Worm (Caenorhabditis elegans) whole organism, L3 larva: ENCODE measurements around the gene C12D5.4.

Experiments used
- R02D3.7 ChIP-seq: fragments of 150-350 bp; optimal IDR thresholded peaks from 2 replicates; lab custom pipeline; 2014; ENCODE audit warnings: missing biosample characterization, missing genetic modification characterization
- aly-2 ChIP-seq: fragments of 150-350 bp; optimal IDR thresholded peaks from 2 replicates; lab custom pipeline; 2014; ENCODE audit warnings: missing biosample characterization, missing genetic modification characterization
- ama-1 ChIP-seq: fragments of 150-350 bp; optimal IDR thresholded peaks from 2 replicates; lab custom pipeline; 2018
- ceh-16 ChIP-seq: sonication (generic microtip); optimal IDR thresholded peaks from 2 replicates; lab custom pipeline; 2017; ENCODE audit warnings: missing biosample characterization, missing genetic modification characterization
- ceh-28 ChIP-seq: fragments of 150-350 bp; optimal IDR thresholded peaks from 2 replicates; lab custom pipeline; 2014; ENCODE audit warnings: missing biosample characterization, missing genetic modification reagents, missing genetic modification characterization
- ceh-82 ChIP-seq: fragments of 150-350 bp; optimal IDR thresholded peaks from 2 replicates; lab custom pipeline; 2014; ENCODE audit warnings: missing biosample characterization, missing genetic modification characterization
- daf-12 ChIP-seq: fragments of 150-350 bp; optimal IDR thresholded peaks from 2 replicates; lab custom pipeline; 2014; ENCODE audit warnings: missing biosample characterization, missing genetic modification reagents, missing genetic modification characterization
- egl-27 ChIP-seq: sonication (generic microtip); optimal IDR thresholded peaks from 4 replicates; lab custom pipeline; 2017; ENCODE audit warnings: missing biosample characterization, missing genetic modification reagents, missing genetic modification characterization
- egl-5 ChIP-seq: fragments of 150-350 bp; optimal IDR thresholded peaks from 2 replicates; lab custom pipeline; 2017; ENCODE audit warnings: missing biosample characterization, missing genetic modification reagents, missing genetic modification characterization, inconsistent platforms
- elt-1 ChIP-seq: fragments of 150-350 bp; optimal IDR thresholded peaks from 2 replicates; lab custom pipeline; 2014; ENCODE audit warnings: missing biosample characterization, missing genetic modification characterization
- elt-3 ChIP-seq, 3 experiments: fragments of 150-350 bp in 1 of 3; sonication (generic microtip) in 2 of 3; optimal IDR thresholded peaks; 2 replicates in 2 of 3; 4 replicates in 1 of 3; lab custom pipeline; 2014 to 2017; ENCODE audit warnings: missing biosample characterization in 3 of 3, missing genetic modification characterization in 3 of 3
- eor-1 ChIP-seq, 2 experiments: fragments of 150-350 bp; optimal IDR thresholded peaks; 2 replicates each; lab custom pipeline; 2014 to 2018; ENCODE audit warnings: missing biosample characterization in 2 of 2, missing genetic modification characterization in 2 of 2
- fkh-10 ChIP-seq: sonication (generic microtip); optimal IDR thresholded peaks from 2 replicates; lab custom pipeline; 2017; ENCODE audit warnings: missing biosample characterization, missing genetic modification reagents, missing genetic modification characterization
- fkh-2 ChIP-seq: fragments of 150-350 bp; optimal IDR thresholded peaks from 2 replicates; lab custom pipeline; 2014; ENCODE audit warnings: missing biosample characterization, missing genetic modification reagents, missing genetic modification characterization
- hmg-11 ChIP-seq: sonication (generic microtip); optimal IDR thresholded peaks from 2 replicates; lab custom pipeline; 2016; ENCODE audit warnings: missing genetic modification characterization, missing compliant biosample characterization
- lin-39 ChIP-seq: fragments of 150-350 bp; optimal IDR thresholded peaks from 2 replicates; lab custom pipeline; 2018; ENCODE audit warnings: missing biosample characterization, missing genetic modification reagents, missing genetic modification characterization
- lsy-12 ChIP-seq: sonication (generic microtip); optimal IDR thresholded peaks from 2 replicates; lab custom pipeline; 2016; ENCODE audit warnings: mild to moderate bottlenecking, missing genetic modification characterization, missing compliant biosample characterization
- mdl-1 ChIP-seq: fragments of 150-350 bp; optimal IDR thresholded peaks from 2 replicates; lab custom pipeline; 2014; ENCODE audit warnings: missing biosample characterization, missing genetic modification characterization
- mml-1 ChIP-seq: fragments of 150-350 bp; sonication (generic microtip); optimal IDR thresholded peaks from 3 replicates; lab custom pipeline; 2014; ENCODE audit warnings: missing biosample characterization, missing genetic modification characterization
- nfya-1 ChIP-seq: sonication (generic microtip); optimal IDR thresholded peaks from 2 replicates; lab custom pipeline; 2017; ENCODE audit warnings: missing genetic modification characterization, mild to moderate bottlenecking, missing compliant biosample characterization, antibody characterized with exemption, moderate library complexity; ENCODE audit not compliant: insufficient read depth
- nhr-11 ChIP-seq: fragments of 150-350 bp; optimal IDR thresholded peaks from 2 replicates; lab custom pipeline; 2014; ENCODE audit warnings: missing biosample characterization, missing genetic modification characterization
- nhr-12 ChIP-seq: fragments of 150-350 bp; optimal IDR thresholded peaks from 2 replicates; lab custom pipeline; 2014; ENCODE audit warnings: missing biosample characterization, missing genetic modification characterization
- nhr-23 ChIP-seq: fragments of 150-350 bp; optimal IDR thresholded peaks from 2 replicates; lab custom pipeline; 2014; ENCODE audit warnings: missing biosample characterization, missing genetic modification reagents, missing genetic modification characterization
- nhr-237 ChIP-seq: fragments of 150-350 bp; optimal IDR thresholded peaks from 2 replicates; lab custom pipeline; 2014; ENCODE audit warnings: missing biosample characterization, missing genetic modification characterization
- nhr-25 ChIP-seq: sonication (generic microtip); optimal IDR thresholded peaks from 2 replicates; lab custom pipeline; 2017; ENCODE audit warnings: missing biosample characterization, missing genetic modification characterization
- nhr-28 ChIP-seq: fragments of 150-350 bp; optimal IDR thresholded peaks from 2 replicates; lab custom pipeline; 2014; ENCODE audit warnings: missing biosample characterization, missing genetic modification characterization
- nhr-67 ChIP-seq: fragments of 150-350 bp; optimal IDR thresholded peaks from 2 replicates; lab custom pipeline; 2014; ENCODE audit warnings: missing biosample characterization, missing genetic modification characterization
- nhr-76 ChIP-seq: fragments of 150-350 bp; sonication (generic microtip); optimal IDR thresholded peaks from 5 replicates; lab custom pipeline; 2014; ENCODE audit warnings: missing biosample characterization, missing genetic modification characterization
- nhr-77 ChIP-seq: fragments of 150-350 bp; optimal IDR thresholded peaks from 2 replicates; lab custom pipeline; 2014; ENCODE audit warnings: missing biosample characterization, missing genetic modification characterization
- pha-4 ChIP-seq: fragments of 150-350 bp; optimal IDR thresholded peaks from 2 replicates; lab custom pipeline; 2014; ENCODE audit warnings: missing biosample characterization, missing genetic modification reagents, missing genetic modification characterization
- pqm-1 ChIP-seq: fragments of 150-350 bp; optimal IDR thresholded peaks from 2 replicates; lab custom pipeline; 2017; ENCODE audit warnings: missing biosample characterization, missing genetic modification characterization, inconsistent platforms
- sea-2 ChIP-seq: fragments of 150-350 bp; sonication (generic microtip); optimal IDR thresholded peaks from 4 replicates; lab custom pipeline; 2014; ENCODE audit warnings: missing biosample characterization, missing genetic modification reagents, missing genetic modification characterization
- skn-1 ChIP-seq: fragments of 150-350 bp; optimal IDR thresholded peaks from 2 replicates; lab custom pipeline; 2014; ENCODE audit warnings: missing biosample characterization, missing genetic modification characterization
- unc-39 ChIP-seq: sonication (generic microtip); optimal IDR thresholded peaks from 4 replicates; lab custom pipeline; 2017; ENCODE audit warnings: missing biosample characterization, missing genetic modification characterization
- unc-62 ChIP-seq: fragments of 150-350 bp; sonication (generic microtip); optimal IDR thresholded peaks from 4 replicates; lab custom pipeline; 2014; ENCODE audit warnings: missing biosample characterization, missing genetic modification reagents, missing genetic modification characterization
- zag-1 ChIP-seq: fragments of 150-350 bp; optimal IDR thresholded peaks from 2 replicates; lab custom pipeline; 2014; ENCODE audit warnings: missing biosample characterization, missing genetic modification characterization
- ztf-11 ChIP-seq: fragments of 150-350 bp; optimal IDR thresholded peaks from 2 replicates; lab custom pipeline; 2014; ENCODE audit warnings: missing biosample characterization, missing genetic modification characterization
- ztf-4 ChIP-seq: fragments of 150-350 bp; optimal IDR thresholded peaks from 2 replicates; lab custom pipeline; 2014; ENCODE audit warnings: missing biosample characterization, missing genetic modification characterization

C12D5.4 gene

DNA sequence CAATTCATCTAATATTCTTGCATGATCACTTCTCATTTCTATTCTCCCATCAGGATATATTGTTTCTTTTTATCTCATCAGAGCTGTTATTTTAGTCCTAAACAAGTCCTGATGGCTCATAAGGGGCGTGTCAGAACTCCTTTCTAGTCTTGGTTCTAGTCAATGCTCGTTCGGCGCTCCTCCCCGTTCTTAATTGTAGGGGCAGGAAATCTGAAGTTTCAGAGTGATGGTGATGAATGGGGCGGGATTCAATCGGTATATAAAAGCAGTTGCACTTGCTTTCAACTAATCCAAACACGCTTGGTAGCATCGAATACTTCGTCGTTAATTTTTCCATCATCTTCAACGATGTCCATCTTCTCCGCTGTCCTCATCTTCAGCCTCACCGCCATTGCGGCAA, at the start of gene C12D5.4:
TSS of gene C12D5.4 (plus strand) at position 301 of the 400 bp plus-strand sequence.
- TF ChIP-seq nhr-25 (tag; lab: Kevin White, UChicago), result no peak
- TF ChIP-seq pqm-1 (tag; lab: Kevin White, UChicago), result no peak
- no peak for TF ChIP-seq mml-1 (tag; lab: Kevin White, UChicago)
- no peak for TF ChIP-seq lin-39 (tag; lab: Kevin White, UChicago)
- no peak for TF ChIP-seq lsy-12
- no peak for TF ChIP-seq ama-1 (lab: Kevin White, UChicago)
- no peak for TF ChIP-seq skn-1 (tag; lab: Kevin White, UChicago)
- no peak for TF ChIP-seq R02D3.7 (tag; lab: Kevin White, UChicago)
- TF ChIP-seq eor-1 (tag; optimal IDR thresholded peaks at IDR 0.05; lab: Kevin White, UChicago), result no peak

DNA sequence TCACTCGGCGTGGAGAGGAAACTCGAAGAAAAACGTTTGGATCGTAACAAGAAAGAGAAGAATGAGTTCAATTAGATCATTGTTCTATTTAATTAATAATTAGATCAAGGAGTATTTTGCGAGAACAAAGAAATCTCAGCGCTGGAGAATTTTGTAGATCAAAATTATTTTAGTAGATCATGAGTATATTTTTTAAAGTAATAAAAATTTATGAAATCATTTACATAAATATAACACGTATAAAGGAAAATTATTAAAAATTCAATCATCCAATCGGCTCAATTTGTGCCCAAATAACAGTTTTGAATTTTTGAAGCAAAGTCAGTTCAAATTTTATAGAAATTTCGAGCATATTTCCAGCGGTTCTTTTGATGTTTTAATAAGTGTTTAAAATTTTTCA, 48.2 kb upstream of the C12D5.4 start, which contains the start of gene C50E3.13:
TSS of gene C50E3.13 (minus strand) at position 101 of the 400 bp plus-strand sequence.
- no peak for TF ChIP-seq daf-12 (tag; lab: Kevin White, UChicago)
- no peak for TF ChIP-seq unc-39
- TF ChIP-seq fkh-10, result no peak
- TF ChIP-seq egl-5 (tag; lab: Kevin White, UChicago), result no peak
- TF ChIP-seq ceh-28 (tag; lab: Kevin White, UChicago), result no peak
- TF ChIP-seq pha-4 (tag; lab: Kevin White, UChicago), result no peak
- TF ChIP-seq lin-39 (tag; lab: Kevin White, UChicago), result no peak

ce11 chrV:7624652-7625051, 47.7 kb upstream of the C12D5.4 start, which contains the start of gene grsp-4:
Gene grsp-4 (plus strand): TSS chrV:7624952.
- TF ChIP-seq nhr-67 (tag; lab: Kevin White, UChicago) (no peak), mdl-1 (tag; lab: Kevin White, UChicago) (no peak), skn-1 (tag; lab: Kevin White, UChicago) (no peak), ztf-4 (tag; lab: Kevin White, UChicago) (no peak), nhr-12 (tag; lab: Kevin White, UChicago) (no peak), nfya-1 (tag; lab: Kevin White, UChicago) (no peak), ama-1 (lab: Kevin White, UChicago) (no peak), lin-39 (tag; lab: Kevin White, UChicago) (no peak), ceh-82 (tag; lab: Kevin White, UChicago) (no peak), lsy-12 (no peak), pha-4 (tag; lab: Kevin White, UChicago) (no peak), fkh-2 (tag; lab: Kevin White, UChicago) (no peak), nhr-77 (tag; lab: Kevin White, UChicago) (no peak), zag-1 (tag; lab: Kevin White, UChicago) (no peak), unc-39 (no peak), daf-12 (tag; lab: Kevin White, UChicago) (no peak), nhr-11 (tag; lab: Kevin White, UChicago) (no peak), ceh-28 (tag; lab: Kevin White, UChicago) (no peak), egl-27 (no peak)
- TF ChIP-seq, all 47 proteins: peak for 0

ce11 chrV:7626550-7626949, 45.8 kb upstream of the C12D5.4 start, which contains the start of gene F07C4.6:
Gene F07C4.6 (plus strand): TSS chrV:7626850.
- no peak for TF ChIP-seq ceh-16
- no peak for TF ChIP-seq ceh-28 (tag; lab: Kevin White, UChicago)
- TF ChIP-seq nhr-76 (tag; lab: Kevin White, UChicago), result no peak
- TF ChIP-seq nhr-12 (tag; lab: Kevin White, UChicago), result no peak
- TF ChIP-seq sea-2, result no peak

- TF ChIP-seq fkh-2 (tag; lab: Kevin White, UChicago), result no peak
- TF ChIP-seq unc-62, result no peak
- TF ChIP-seq daf-12 (tag; lab: Kevin White, UChicago), result no peak
Observed at ce11 chrV:7629504-7629903, 42.9 kb upstream of the C12D5.4 start, which contains the start of gene srd-30. Gene srd-30 (plus strand): TSS chrV:7629804.

DNA sequence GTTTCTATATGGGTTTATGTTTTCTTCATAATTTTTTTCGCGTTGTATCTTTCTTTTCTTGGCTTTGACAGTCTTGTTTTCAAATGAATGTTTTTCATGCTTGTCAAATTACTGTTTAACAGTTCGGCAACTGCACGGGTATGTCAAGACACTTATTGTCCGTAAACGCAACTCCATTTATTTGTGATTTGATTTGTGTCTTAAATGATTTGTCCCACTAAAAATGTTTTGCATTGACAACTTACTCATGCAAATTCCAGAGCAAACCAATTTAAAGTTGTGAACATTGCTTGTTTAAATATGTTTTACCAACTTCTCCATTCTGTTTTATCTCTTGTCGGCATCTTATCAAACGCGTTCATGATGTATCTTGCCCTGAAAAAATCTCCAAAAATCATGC, 40.6 kb upstream of the C12D5.4 start, which contains the start of gene srd-25:
TSS of gene srd-25 (plus strand) at position 301 of the 400 bp plus-strand sequence.
- TF ChIP-seq mdl-1 (tag; lab: Kevin White, UChicago), result no peak
- no peak for TF ChIP-seq nhr-23 (tag; lab: Kevin White, UChicago)
- no peak for TF ChIP-seq nfya-1 (tag; lab: Kevin White, UChicago)
- no peak for TF ChIP-seq skn-1 (tag; lab: Kevin White, UChicago)
- TF ChIP-seq ztf-11 (tag; lab: Kevin White, UChicago), result no peak
- no peak for TF ChIP-seq ztf-4 (tag; lab: Kevin White, UChicago)
- TF ChIP-seq aly-2 (tag; lab: Kevin White, UChicago), result no peak
- no peak for TF ChIP-seq R02D3.7 (tag; lab: Kevin White, UChicago)
- no peak for TF ChIP-seq elt-1 (tag; lab: Kevin White, UChicago)
- TF ChIP-seq elt-3 (tag; optimal IDR thresholded peaks at IDR 0.05; lab: Kevin White, UChicago), result no peak
- no peak for TF ChIP-seq nhr-76 (tag; lab: Kevin White, UChicago)
- TF ChIP-seq zag-1 (tag; lab: Kevin White, UChicago), result no peak
- no peak for TF ChIP-seq nhr-12 (tag; lab: Kevin White, UChicago)
- no peak for TF ChIP-seq egl-27
- no peak for TF ChIP-seq nhr-11 (tag; lab: Kevin White, UChicago)
- no peak for TF ChIP-seq nhr-237
- no peak for TF ChIP-seq nhr-28 (tag; lab: Kevin White, UChicago)
- no peak for TF ChIP-seq pqm-1 (tag; lab: Kevin White, UChicago)
- TF ChIP-seq hmg-11 (tag; lab: Kevin White, UChicago), result no peak
